Worm (Caenorhabditis elegans) whole organism, L2 larva: ENCODE results near the gene gln-2.

Source experiments
- C34F6.9 ChIP-seq: fragments of 150-350 bp; optimal IDR thresholded peaks from 2 replicates; lab custom pipeline; 2014; ENCODE audit warnings: missing biosample characterization, missing genetic modification characterization
- F13H6.1 ChIP-seq: sonication (generic microtip); optimal IDR thresholded peaks from 2 replicates; lab custom pipeline; 2016; ENCODE audit warnings: missing genetic modification characterization, missing compliant biosample characterization
- R02D3.7 ChIP-seq: fragments of 150-350 bp; optimal IDR thresholded peaks from 2 replicates; lab custom pipeline; 2014; ENCODE audit warnings: missing biosample characterization, missing genetic modification characterization
- ZK546.5 ChIP-seq: sonication (generic microtip); optimal IDR thresholded peaks from 2 replicates; lab custom pipeline; 2017; ENCODE audit warnings: missing biosample characterization, missing genetic modification characterization
- alr-1 ChIP-seq: fragments of 150-350 bp; optimal IDR thresholded peaks from 2 replicates; lab custom pipeline; 2014; ENCODE audit warnings: missing biosample characterization, missing genetic modification characterization
- ama-1 ChIP-seq: fragments of 150-350 bp; optimal IDR thresholded peaks from 2 replicates; lab custom pipeline; 2018; ENCODE audit warnings: inconsistent platforms
- blmp-1 ChIP-seq: sonication (generic microtip); optimal IDR thresholded peaks from 2 replicates; lab custom pipeline; 2017; ENCODE audit warnings: missing genetic modification characterization, mild to moderate bottlenecking, missing compliant biosample characterization, antibody characterized with exemption, moderate library complexity; ENCODE audit not compliant: insufficient read depth
- ceh-82 ChIP-seq: fragments of 150-350 bp; optimal IDR thresholded peaks from 2 replicates; lab custom pipeline; 2014; ENCODE audit warnings: missing biosample characterization, missing genetic modification characterization
- crh-2 ChIP-seq: sonication (generic microtip); optimal IDR thresholded peaks from 2 replicates; lab custom pipeline; 2017; ENCODE audit warnings: missing biosample characterization, missing genetic modification characterization
- dmd-4 ChIP-seq: sonication (generic microtip); optimal IDR thresholded peaks from 2 replicates; lab custom pipeline; 2017; ENCODE audit warnings: missing biosample characterization, missing genetic modification characterization
- egl-27 ChIP-seq: sonication (generic microtip); optimal IDR thresholded peaks from 3 replicates; lab custom pipeline; 2017; ENCODE audit warnings: missing biosample characterization, missing genetic modification reagents, missing genetic modification characterization
- fos-1 ChIP-seq: fragments of 150-350 bp; optimal IDR thresholded peaks from 2 replicates; lab custom pipeline; 2014; ENCODE audit warnings: missing biosample characterization, missing genetic modification characterization
- gmeb-1 ChIP-seq: fragments of 150-350 bp; optimal IDR thresholded peaks from 2 replicates; lab custom pipeline; 2014; ENCODE audit warnings: missing biosample characterization, missing genetic modification characterization
- lin-11 ChIP-seq: fragments of 150-350 bp; sonication (generic microtip); optimal IDR thresholded peaks from 2 replicates; lab custom pipeline; 2014; ENCODE audit warnings: missing biosample characterization, missing genetic modification characterization, inconsistent platforms, mixed read lengths
- lin-13 ChIP-seq: fragments of 150-350 bp; optimal IDR thresholded peaks from 2 replicates; lab custom pipeline; 2014; ENCODE audit warnings: missing biosample characterization, missing genetic modification reagents, missing genetic modification characterization
- lin-39 ChIP-seq: fragments of 150-350 bp; optimal IDR thresholded peaks from 2 replicates; lab custom pipeline; 2014; ENCODE audit warnings: missing biosample characterization, missing genetic modification reagents, missing genetic modification characterization
- lsy-2 ChIP-seq, 2 experiments: fragments of 150-350 bp in 1 of 2; sonication (generic microtip) in 1 of 2; optimal IDR thresholded peaks; 2 replicates each; lab custom pipeline; 2014 to 2017; ENCODE audit warnings: missing biosample characterization in 2 of 2, missing genetic modification characterization in 2 of 2
- mab-5 ChIP-seq: fragments of 150-350 bp; optimal IDR thresholded peaks from 2 replicates; lab custom pipeline; 2014; ENCODE audit warnings: missing biosample characterization, missing genetic modification characterization
- nhr-10 ChIP-seq: sonication (generic microtip); optimal IDR thresholded peaks from 2 replicates; lab custom pipeline; 2017; ENCODE audit warnings: missing biosample characterization, missing genetic modification characterization
- nhr-12 ChIP-seq: fragments of 150-350 bp; optimal IDR thresholded peaks from 2 replicates; lab custom pipeline; 2014; ENCODE audit warnings: missing biosample characterization, missing genetic modification characterization
- nhr-129 ChIP-seq: fragments of 150-350 bp; optimal IDR thresholded peaks from 2 replicates; lab custom pipeline; 2014; ENCODE audit warnings: missing biosample characterization, missing genetic modification characterization
- nhr-23 ChIP-seq: fragments of 150-350 bp; optimal IDR thresholded peaks from 2 replicates; lab custom pipeline; 2014; ENCODE audit warnings: missing biosample characterization, missing genetic modification reagents, missing genetic modification characterization
- nhr-237 ChIP-seq: fragments of 150-350 bp; optimal IDR thresholded peaks from 2 replicates; lab custom pipeline; 2014; ENCODE audit warnings: missing biosample characterization, missing genetic modification characterization
- nhr-25 ChIP-seq: fragments of 150-350 bp; sonication (generic microtip); optimal IDR thresholded peaks from 3 replicates; lab custom pipeline; 2014; ENCODE audit warnings: missing biosample characterization, missing genetic modification characterization
- nhr-77 ChIP-seq: fragments of 150-350 bp; optimal IDR thresholded peaks from 2 replicates; lab custom pipeline; 2014; ENCODE audit warnings: missing biosample characterization, missing genetic modification characterization
- peb-1 ChIP-seq: fragments of 150-350 bp; optimal IDR thresholded peaks from 2 replicates; lab custom pipeline; 2014; ENCODE audit warnings: missing biosample characterization, missing genetic modification characterization
- sem-4 ChIP-seq: fragments of 150-350 bp; optimal IDR thresholded peaks from 2 replicates; lab custom pipeline; 2014; ENCODE audit warnings: missing biosample characterization, missing genetic modification reagents, missing genetic modification characterization
- skn-1 ChIP-seq: sonication (generic microtip); optimal IDR thresholded peaks from 2 replicates; lab custom pipeline; 2017; ENCODE audit warnings: missing biosample characterization, missing genetic modification characterization
- sma-3 ChIP-seq: sonication (generic microtip); optimal IDR thresholded peaks from 2 replicates; lab custom pipeline; 2016; ENCODE audit warnings: missing genetic modification reagents, missing genetic modification characterization, missing compliant biosample characterization
- snpc-4 ChIP-seq: fragments of 150-350 bp; optimal IDR thresholded peaks from 2 replicates; lab custom pipeline; 2014; ENCODE audit warnings: missing biosample characterization, missing genetic modification characterization
- unc-39 ChIP-seq: fragments of 150-350 bp; optimal IDR thresholded peaks from 2 replicates; lab custom pipeline; 2014; ENCODE audit warnings: missing biosample characterization, missing genetic modification characterization
- unc-55 ChIP-seq: fragments of 150-350 bp; sonication (generic microtip); optimal IDR thresholded peaks from 3 replicates; lab custom pipeline; 2014; ENCODE audit warnings: missing biosample characterization, missing genetic modification reagents, missing genetic modification characterization
- unc-62 ChIP-seq: fragments of 150-350 bp; optimal IDR thresholded peaks from 2 replicates; lab custom pipeline; 2014; ENCODE audit warnings: missing biosample characterization, missing genetic modification reagents, missing genetic modification characterization
- zag-1 ChIP-seq: fragments of 150-350 bp; optimal IDR thresholded peaks from 2 replicates; lab custom pipeline; 2014; ENCODE audit warnings: missing biosample characterization, missing genetic modification characterization
- ztf-11 ChIP-seq: sonication (generic microtip); optimal IDR thresholded peaks from 2 replicates; lab custom pipeline; 2017; ENCODE audit warnings: missing biosample characterization, missing genetic modification characterization

The gln-2 gene

ce11 chrIII:9988352-9988751 is 43.7 kb upstream of the gln-2 start, which contains the start of gene C05B5.1:
TSS of gene C05B5.1 (minus strand) at chrIII:9988452.
- no peak for TF ChIP-seq alr-1
- no peak for TF ChIP-seq sem-4
- no peak for TF ChIP-seq nhr-77 (tag; lab: Kevin White, UChicago)
- TF ChIP-seq zag-1 (tag; lab: Kevin White, UChicago), result no peak
- no peak for TF ChIP-seq mab-5
- no peak for TF ChIP-seq unc-62 (GFP tag; lab: Kevin White, UChicago)
- no peak for TF ChIP-seq nhr-23 (tag; lab: Kevin White, UChicago)

ce11 chrIII:9986827-9987429 is 42.3 kb upstream of the gln-2 start, which contains the start of gene C05B5.12:
TSS of gene C05B5.12 (plus strand) at chrIII:9987379.
- TF ChIP-seq dmd-4 (tag; lab: Kevin White, UChicago), result no peak
- TF ChIP-seq nhr-129 (tag; lab: Kevin White, UChicago), result peak; percentile 39
- TF ChIP-seq, all 48 proteins: peak for 1

ce11 chrIII:9985542-9985941 is 40.9 kb upstream of the gln-2 start:
- TF ChIP-seq ceh-82 (tag; lab: Kevin White, UChicago) (no peak), mab-5 (peak; percentile 74), unc-55 (peak; percentile 95)

ce11 chrIII:9984604-9985003 is 40.0 kb upstream of the gln-2 start:
- no peak for TF ChIP-seq zag-1 (tag; lab: Kevin White, UChicago)
- TF ChIP-seq ztf-11 (tag; lab: Kevin White, UChicago), result no peak
- TF ChIP-seq lin-13 (GFP tag; lab: Kevin White, UChicago), result no peak
- TF ChIP-seq blmp-1 (tag; lab: Kevin White, UChicago), result no peak
- TF ChIP-seq dmd-4 (tag; lab: Kevin White, UChicago), result no peak
- no peak for TF ChIP-seq peb-1 (tag; lab: Kevin White, UChicago)

- TF ChIP-seq nhr-23 (tag; lab: Kevin White, UChicago) (no peak), snpc-4 (tag; lab: Kevin White, UChicago) (no peak), F13H6.1 (tag; lab: Kevin White, UChicago) (no peak), crh-2 (no peak), peb-1 (tag; lab: Kevin White, UChicago) (no peak), unc-39 (tag; lab: Kevin White, UChicago) (no peak), ZK546.5 (no peak), R02D3.7 (tag; lab: Kevin White, UChicago) (no peak), blmp-1 (tag; lab: Kevin White, UChicago) (no peak), unc-62 (GFP tag; lab: Kevin White, UChicago) (no peak), ama-1 (lab: Kevin White, UChicago) (no peak), gmeb-1 (tag; lab: Kevin White, UChicago) (no peak), ztf-11 (tag; lab: Kevin White, UChicago) (no peak)
Observed at ce11 chrIII:9982119-9982642, 37.6 kb upstream of the gln-2 start.

- TF ChIP-seq lin-11 (tag; lab: Kevin White, UChicago) (no peak), nhr-10 (tag; lab: Kevin White, UChicago) (no peak), lin-39 (no peak), egl-27 (tag; lab: Kevin White, UChicago) (no peak), snpc-4 (tag; lab: Kevin White, UChicago) (no peak), alr-1 (no peak), nhr-237 (no peak), fos-1 (tag; lab: Kevin White, UChicago) (no peak), mab-5 (no peak), nhr-12 (tag; lab: Kevin White, UChicago) (no peak), skn-1 (tag; lab: Kevin White, UChicago) (no peak), gmeb-1 (tag; lab: Kevin White, UChicago) (no peak), lsy-2 (tag; optimal IDR thresholded peaks at IDR 0.05; lab: Kevin White, UChicago) (no peak), ama-1 (lab: Kevin White, UChicago) (no peak), ZK546.5 (no peak), blmp-1 (tag; lab: Kevin White, UChicago) (no peak), C34F6.9 (no peak), unc-39 (tag; lab: Kevin White, UChicago) (no peak), sma-3 (no peak), nhr-25 (tag; lab: Kevin White, UChicago) (no peak)
Observed at ce11 chrIII:9973765-9974164, 29.1 kb upstream of the gln-2 start, which contains the start of gene R10E12.2. TSS of gene R10E12.2 (minus strand) at chrIII:9973865.
